Worm (Caenorhabditis elegans) whole organism, L3 larva: ENCODE results near the gene F13A2.5.

Experiments
- ama-1 ChIP-seq: fragments of 150-350 bp; optimal IDR thresholded peaks from 2 replicates; lab custom pipeline; 2018
- daf-12 ChIP-seq: fragments of 150-350 bp; optimal IDR thresholded peaks from 2 replicates; lab custom pipeline; 2014; ENCODE audit warnings: missing biosample characterization, missing genetic modification reagents, missing genetic modification characterization
- egl-27 ChIP-seq: sonication (generic microtip); optimal IDR thresholded peaks from 4 replicates; lab custom pipeline; 2017; ENCODE audit warnings: missing biosample characterization, missing genetic modification reagents, missing genetic modification characterization
- lin-15B ChIP-seq: fragments of 150-350 bp; optimal IDR thresholded peaks from 2 replicates; lab custom pipeline; 2014; ENCODE audit warnings: missing biosample characterization, missing genetic modification characterization
- nhr-28 ChIP-seq: fragments of 150-350 bp; optimal IDR thresholded peaks from 2 replicates; lab custom pipeline; 2014; ENCODE audit warnings: missing biosample characterization, missing genetic modification characterization
- tbx-2 ChIP-seq: sonication (generic microtip); optimal IDR thresholded peaks from 2 replicates; lab custom pipeline; 2016; ENCODE audit warnings: mild to moderate bottlenecking, missing genetic modification characterization, missing compliant biosample characterization

DNA sequence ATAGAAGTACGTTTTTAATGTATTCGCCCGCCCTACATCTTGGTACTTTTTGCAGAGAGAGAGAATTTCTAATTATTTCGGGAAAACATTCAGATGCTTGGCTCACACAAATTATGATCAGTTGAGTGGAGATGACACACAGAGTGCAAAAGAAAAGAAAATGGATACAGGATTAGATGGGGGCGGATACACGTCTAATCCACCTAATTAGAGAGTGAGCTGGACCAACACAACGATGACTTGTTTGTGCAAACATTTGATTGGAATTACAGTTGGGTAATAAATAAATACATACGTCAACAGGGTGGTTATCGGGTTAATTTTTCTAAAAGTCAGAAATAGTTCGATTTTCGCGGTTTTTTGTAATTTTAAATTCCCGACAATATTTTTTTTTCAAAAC, 42.6 kb downstream of the F13A2.5 start:
- TF ChIP-seq lin-15B (tag; lab: Kevin White, UChicago) (no peak), tbx-2 (no peak), egl-27 (tag; lab: Kevin White, UChicago) (no peak), daf-12 (tag; lab: Kevin White, UChicago) (no peak), ama-1 (lab: Kevin White, UChicago) (no peak), nhr-28 (tag; lab: Kevin White, UChicago) (no peak)
